Worm (Caenorhabditis elegans) whole organism, midembryonic: ENCODE data around the gene elks-1.
A peak's percentile ranks its signal among the peaks of the same experiment; 100 is the strongest.

Experiments used
- cog-1 ChIP-seq: sonication (generic microtip); optimal IDR thresholded peaks from 2 replicates; lab custom pipeline; 2016; ENCODE audit warnings: missing genetic modification characterization, missing compliant biosample characterization
- ztf-29 ChIP-seq: fragments of 200-800 bp; sonication (Bioruptor generic); IDR thresholded peaks from 2 replicates; pipeline ENCODE4 v1.3.6; 2022; ENCODE audit warnings: missing genetic modification reagents, missing genetic modification characterization, missing compliant biosample characterization

DNA sequence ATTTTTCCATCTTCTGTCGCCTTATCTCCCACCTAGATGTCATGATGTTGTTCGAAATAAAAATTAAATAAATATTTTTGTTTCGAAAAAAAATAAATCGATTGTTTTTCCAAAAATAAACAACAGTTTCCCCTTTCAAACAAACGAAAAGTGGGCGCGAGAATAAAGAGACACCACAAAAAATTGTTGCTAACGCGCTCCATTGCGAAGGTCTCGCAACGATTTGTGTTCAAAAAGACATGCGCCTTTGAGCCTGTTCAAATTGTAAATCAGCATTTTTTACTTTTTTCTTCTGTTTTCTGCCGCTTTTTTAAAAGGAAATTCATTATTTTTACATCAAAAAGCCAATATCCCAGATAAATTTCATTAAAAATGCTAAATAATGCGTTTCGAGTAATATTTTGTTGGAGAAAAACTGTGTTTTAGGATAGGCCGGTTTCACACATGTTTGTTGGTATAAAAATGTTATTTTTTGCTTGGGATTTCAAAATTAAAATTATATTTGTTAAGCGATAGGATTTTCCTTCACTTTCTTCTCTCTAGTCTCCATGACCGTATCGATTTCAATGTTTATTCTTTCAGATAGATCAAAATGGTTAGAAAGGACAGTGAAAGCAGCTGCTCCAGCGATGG, 55.2 kb downstream of the elks-1 start, which contains the start of gene W08E12.7:
- TF ChIP-seq cog-1 (peak; percentile 91), ztf-29 (GFP tag; lab: Robert Waterston, UW) (no peak)
